Worm (Caenorhabditis elegans) whole organism, midembryonic: ENCODE measurements around the gene pdhk-2.

ENCODE experiments used
- T22C8.4 ChIP-seq: fragments of 200-800 bp; sonication (Bioruptor generic); IDR thresholded peaks from 2 replicates; pipeline ENCODE4 v1.3.6; 2022; ENCODE audit warnings: missing genetic modification characterization, missing compliant biosample characterization
- cog-1 ChIP-seq: sonication (generic microtip); optimal IDR thresholded peaks from 2 replicates; lab custom pipeline; 2016; ENCODE audit warnings: missing genetic modification characterization, missing compliant biosample characterization
- flt-1 ChIP-seq: fragments of 200-800 bp; sonication (Bioruptor generic); IDR thresholded peaks from 2 replicates; pipeline ENCODE4 v1.3.6; 2022; ENCODE audit warnings: missing genetic modification characterization, missing compliant biosample characterization
- klf-2 ChIP-seq: fragments of 200-800 bp; sonication (Bioruptor generic); conservative IDR thresholded peaks from 2 replicates; pipeline ENCODE4 v1.3.6; 2022; ENCODE audit warnings: missing genetic modification reagents, missing genetic modification characterization, missing compliant biosample characterization
- med-1 ChIP-seq: sonication (generic microtip); optimal IDR thresholded peaks from 2 replicates; lab custom pipeline; 2017; ENCODE audit warnings: missing genetic modification characterization, mild to moderate bottlenecking, missing compliant biosample characterization, antibody characterized with exemption, missing genetic modification reagents; ENCODE audit not compliant: insufficient read depth
- ref-1 ChIP-seq: fragments of 200-800 bp; sonication (Bioruptor generic); conservative IDR thresholded peaks from 2 replicates; pipeline ENCODE4 v1.3.6; 2022; ENCODE audit warnings: missing genetic modification reagents, missing genetic modification characterization, missing compliant biosample characterization
- tab-1 ChIP-seq: fragments of 200-800 bp; sonication (Bioruptor generic); IDR thresholded peaks from 2 replicates; pipeline ENCODE4 v1.3.6; 2022; ENCODE audit warnings: missing genetic modification characterization, missing compliant biosample characterization
- ztf-23 ChIP-seq: fragments of 200-800 bp; sonication (Bioruptor generic); IDR thresholded peaks from 2 replicates; pipeline ENCODE4 v1.3.6; 2022; ENCODE audit warnings: missing genetic modification reagents, missing genetic modification characterization, missing compliant biosample characterization
- ztf-29 ChIP-seq: fragments of 200-800 bp; sonication (Bioruptor generic); IDR thresholded peaks from 2 replicates; pipeline ENCODE4 v1.3.6; 2022; ENCODE audit warnings: missing genetic modification reagents, missing genetic modification characterization, missing compliant biosample characterization

Gene pdhk-2

DNA sequence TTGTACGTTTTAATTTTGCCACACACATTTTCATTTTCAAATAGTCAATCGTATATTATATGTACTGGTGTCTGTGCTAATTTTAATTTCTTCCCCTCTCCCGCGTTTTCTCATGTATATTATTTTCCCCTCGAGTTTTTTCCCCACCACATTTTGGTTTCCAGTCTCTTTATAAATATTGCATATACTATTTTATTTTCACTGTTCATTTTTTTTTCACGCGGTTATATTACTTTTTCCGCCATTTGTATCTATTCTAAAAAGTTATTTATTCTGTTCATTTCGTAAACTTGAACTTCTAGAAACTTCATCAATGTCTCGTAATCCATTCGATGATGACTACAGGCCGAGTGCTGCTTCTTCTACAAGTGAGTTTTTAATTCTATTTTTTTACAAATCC is 34.7 kb upstream of the pdhk-2 start, which contains the start of gene snap-29:
snap-29 (plus strand) TSS at position 301 of the 400 bp plus-strand sequence.
- TF ChIP-seq cog-1 (tag; lab: Kevin White, UChicago) (no peak), ztf-29 (GFP tag; lab: Robert Waterston, UW) (no peak), flt-1 (GFP tag; lab: Robert Waterston, UW) (no peak), ztf-23 (GFP tag; lab: Robert Waterston, UW) (no peak), med-1 (GFP tag; lab: Kevin White, UChicago) (no peak), ref-1 (GFP tag; lab: Robert Waterston, UW) (no peak), T22C8.4 (GFP tag; lab: Robert Waterston, UW) (no peak), tab-1 (GFP tag; lab: Robert Waterston, UW) (no peak)

DNA sequence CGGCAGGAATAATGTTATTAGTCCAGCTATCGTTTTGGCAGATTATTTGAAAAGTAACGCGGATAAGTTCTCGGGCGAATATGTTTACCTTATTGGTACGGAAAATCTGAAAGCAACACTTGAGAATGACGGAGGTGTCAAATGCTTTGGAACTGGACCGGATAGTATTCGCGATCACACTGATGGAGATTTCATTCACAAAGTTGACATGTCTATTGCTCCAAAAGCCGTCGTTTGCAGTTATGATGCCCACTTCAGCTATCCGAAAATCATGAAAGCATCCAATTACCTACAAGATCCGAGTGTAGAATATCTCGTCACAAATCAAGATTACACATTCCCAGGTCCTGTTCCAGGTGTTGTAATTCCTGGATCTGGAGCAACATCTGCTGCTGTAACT is 32.2 kb upstream of the pdhk-2 start:
- TF ChIP-seq med-1 (GFP tag; lab: Kevin White, UChicago) (no peak), T22C8.4 (GFP tag; lab: Robert Waterston, UW) (no peak), klf-2 (GFP tag; lab: Robert Waterston, UW) (no peak), flt-1 (GFP tag; lab: Robert Waterston, UW) (no peak), ztf-29 (GFP tag; lab: Robert Waterston, UW) (no peak), ztf-23 (GFP tag; lab: Robert Waterston, UW) (no peak), ref-1 (GFP tag; lab: Robert Waterston, UW) (no peak), cog-1 (tag; lab: Kevin White, UChicago) (no peak), tab-1 (GFP tag; lab: Robert Waterston, UW) (no peak)

DNA sequence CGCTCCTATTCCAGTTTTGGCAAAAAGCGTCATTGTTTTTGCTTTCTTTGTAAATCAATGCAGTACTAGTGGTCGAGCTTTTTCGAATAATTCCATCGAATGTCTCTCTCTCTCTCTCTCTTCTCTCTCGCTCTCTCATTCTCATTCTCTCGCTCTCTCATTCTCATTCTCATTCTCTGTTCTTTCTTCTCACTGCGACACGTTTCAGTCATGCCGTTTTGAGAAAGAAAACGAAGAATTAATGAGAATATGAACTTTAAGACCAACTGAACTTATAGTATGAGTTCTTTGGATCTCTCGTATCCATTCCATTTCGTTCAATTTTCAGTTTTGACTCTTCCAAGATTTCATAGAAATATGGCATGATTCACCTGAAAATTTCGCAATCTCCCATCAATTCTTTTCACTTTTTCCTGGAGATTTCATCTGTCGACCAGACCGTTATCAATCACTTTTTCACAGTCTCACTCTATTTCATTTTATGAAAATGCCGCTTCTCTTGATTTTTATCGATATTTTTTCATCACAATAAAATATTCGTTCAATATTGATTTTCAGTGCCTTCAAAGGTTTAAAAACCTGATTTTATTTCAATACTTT is 31.3 kb upstream of the pdhk-2 start:
- TF ChIP-seq klf-2 (GFP tag; lab: Robert Waterston, UW) (no peak), ztf-29 (GFP tag; lab: Robert Waterston, UW) (no peak), T22C8.4 (GFP tag; lab: Robert Waterston, UW) (no peak), flt-1 (GFP tag; lab: Robert Waterston, UW) (no peak), ref-1 (GFP tag; lab: Robert Waterston, UW) (no peak), med-1 (GFP tag; lab: Kevin White, UChicago) (no peak), ztf-23 (GFP tag; lab: Robert Waterston, UW) (no peak), tab-1 (GFP tag; lab: Robert Waterston, UW) (no peak), cog-1 (tag; lab: Kevin White, UChicago) (no peak)

DNA sequence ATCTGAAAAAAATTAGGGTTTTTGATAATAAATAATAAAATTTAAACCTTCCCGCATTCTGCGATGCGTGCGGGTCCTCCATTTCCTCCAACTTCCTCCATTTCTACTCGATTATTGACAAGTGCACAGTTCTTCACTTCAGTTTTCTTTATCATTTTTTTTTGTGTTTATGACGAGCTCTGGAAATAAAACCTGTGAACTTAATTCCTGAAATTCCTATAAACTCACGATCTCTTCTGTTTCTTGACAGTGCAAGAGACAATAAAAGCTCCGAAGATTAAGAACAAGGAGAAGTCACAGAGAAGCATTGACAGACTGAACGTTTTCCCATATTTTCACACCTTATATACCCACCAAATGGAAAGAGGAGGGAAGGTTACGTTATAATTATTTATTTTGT is 30.6 kb upstream of the pdhk-2 start, which contains the start of gene K02D10.3:
K02D10.3 (minus strand) TSS at position 101 of the 400 bp plus-strand sequence.
- TF ChIP-seq T22C8.4 (GFP tag; lab: Robert Waterston, UW) (no peak), flt-1 (GFP tag; lab: Robert Waterston, UW) (no peak), ztf-29 (GFP tag; lab: Robert Waterston, UW) (no peak), ref-1 (GFP tag; lab: Robert Waterston, UW) (no peak), klf-2 (GFP tag; lab: Robert Waterston, UW) (no peak), cog-1 (tag; lab: Kevin White, UChicago) (no peak), ztf-23 (GFP tag; lab: Robert Waterston, UW) (no peak), med-1 (GFP tag; lab: Kevin White, UChicago) (no peak), tab-1 (GFP tag; lab: Robert Waterston, UW) (no peak)

DNA sequence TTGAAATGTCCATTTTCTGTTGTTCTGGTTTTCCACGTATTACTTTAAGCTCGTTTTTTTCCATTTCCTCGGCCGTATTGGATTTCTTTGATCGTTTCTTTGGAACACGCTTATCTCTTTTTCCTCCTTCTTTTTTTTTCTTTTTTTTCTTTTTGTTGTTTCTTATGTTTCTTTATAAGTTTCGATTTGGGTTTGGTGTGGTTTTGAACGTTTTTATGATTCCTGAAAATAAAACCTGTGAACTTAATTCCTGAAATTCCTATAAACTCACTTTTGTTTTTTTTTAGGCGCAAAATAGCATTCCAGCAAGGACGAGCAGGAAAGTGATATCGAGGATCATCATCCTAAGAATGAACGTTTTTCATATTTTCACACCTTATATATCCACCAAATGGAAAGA is 29.9 kb upstream of the pdhk-2 start, which contains the start of gene K02D10.2:
K02D10.2 (minus strand) TSS at position 101 of the 400 bp plus-strand sequence.
- TF ChIP-seq ref-1 (GFP tag; lab: Robert Waterston, UW) (no peak), ztf-29 (GFP tag; lab: Robert Waterston, UW) (no peak), T22C8.4 (GFP tag; lab: Robert Waterston, UW) (no peak), med-1 (GFP tag; lab: Kevin White, UChicago) (no peak), cog-1 (tag; lab: Kevin White, UChicago) (no peak), flt-1 (GFP tag; lab: Robert Waterston, UW) (no peak), ztf-23 (GFP tag; lab: Robert Waterston, UW) (no peak), tab-1 (GFP tag; lab: Robert Waterston, UW) (no peak), klf-2 (GFP tag; lab: Robert Waterston, UW) (no peak)

DNA sequence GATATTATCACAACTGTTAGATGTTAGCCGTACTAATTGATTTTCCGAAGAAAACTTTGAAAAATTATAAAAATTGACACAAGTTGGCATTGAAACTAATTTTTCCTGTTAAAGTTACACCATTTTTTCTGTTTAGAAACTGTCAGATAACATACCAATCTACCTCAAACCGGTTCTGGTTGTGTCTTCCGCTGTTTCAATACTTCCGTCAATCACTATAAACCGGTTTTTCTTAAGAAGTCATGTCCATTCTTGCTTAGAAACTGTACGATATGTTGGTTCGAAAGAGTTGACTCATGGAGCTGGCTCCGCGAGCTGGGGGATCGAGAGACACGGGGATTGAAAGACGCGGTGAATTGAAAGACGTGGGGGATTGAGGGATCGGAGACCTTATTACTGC is 29.0 kb upstream of the pdhk-2 start:
- no peak for TF ChIP-seq tab-1 (GFP tag; lab: Robert Waterston, UW)
- no peak for TF ChIP-seq T22C8.4 (GFP tag; lab: Robert Waterston, UW)
- no peak for TF ChIP-seq ztf-23 (GFP tag; lab: Robert Waterston, UW)
- TF ChIP-seq ztf-29 (GFP tag; lab: Robert Waterston, UW): no peak
- TF ChIP-seq med-1 (GFP tag; lab: Kevin White, UChicago): no peak
- no peak for TF ChIP-seq klf-2 (GFP tag; lab: Robert Waterston, UW)
- no peak for TF ChIP-seq ref-1 (GFP tag; lab: Robert Waterston, UW)
- no peak for TF ChIP-seq cog-1 (tag; lab: Kevin White, UChicago)
- TF ChIP-seq flt-1 (GFP tag; lab: Robert Waterston, UW): no peak

DNA sequence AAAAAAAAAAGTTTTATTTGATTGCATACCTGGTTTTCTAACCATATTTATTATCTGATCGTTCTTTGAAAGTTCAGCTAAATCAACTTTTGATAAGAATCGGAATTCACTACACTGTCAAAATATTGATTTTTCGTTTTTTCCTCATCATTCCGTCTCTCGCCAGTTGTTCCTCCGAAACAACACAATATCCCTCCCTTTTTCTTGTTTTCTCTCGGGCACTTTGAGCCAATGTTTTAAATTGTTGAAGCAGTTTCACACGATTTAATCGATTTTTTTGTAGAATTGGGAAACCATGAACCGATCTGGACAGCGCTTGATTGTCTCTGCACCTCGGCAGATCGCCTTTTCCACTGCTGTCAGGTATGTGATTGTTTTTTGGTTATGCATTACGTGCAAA is 28.0 kb upstream of the pdhk-2 start, which contains the start of gene K02D10.1:
K02D10.1 (plus strand) TSS at position 284 of the 400 bp plus-strand sequence.
- TF ChIP-seq ref-1 (GFP tag; lab: Robert Waterston, UW) (no peak), T22C8.4 (GFP tag; lab: Robert Waterston, UW) (peak; percentile 50; the same call in 1 of the 2 replicates)

DNA sequence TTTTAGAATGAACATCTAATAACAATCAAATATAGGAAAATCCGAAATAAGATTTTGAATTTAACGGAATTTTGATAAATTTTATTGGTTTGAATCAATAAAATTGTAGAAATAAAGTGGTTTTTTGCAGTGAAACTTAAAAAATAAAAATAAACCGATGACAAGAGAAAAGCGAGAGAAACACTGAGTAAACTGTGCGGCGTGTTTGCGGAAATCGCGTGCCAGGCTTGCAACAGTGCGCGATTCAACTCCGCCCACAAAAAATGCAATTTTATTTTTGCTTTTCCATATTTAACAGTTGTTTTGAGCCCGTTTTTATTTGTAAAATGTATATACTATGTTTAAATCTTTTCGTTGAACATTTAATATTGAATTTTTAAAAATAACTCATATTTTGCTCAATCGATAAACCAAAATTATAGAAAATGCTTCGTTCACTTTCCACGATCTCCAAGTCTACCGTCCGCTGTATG is 26.7 kb upstream of the pdhk-2 start, which contains the start of gene mtss-1:
mtss-1 (plus strand) TSS at position 423 of the 473 bp plus-strand sequence.
- TF ChIP-seq ztf-29 (GFP tag; lab: Robert Waterston, UW) (peak; percentile 75), klf-2 (GFP tag; lab: Robert Waterston, UW) (peak; percentile 76), ref-1 (GFP tag; lab: Robert Waterston, UW) (no peak), flt-1 (GFP tag; lab: Robert Waterston, UW) (peak; percentile 90), T22C8.4 (GFP tag; lab: Robert Waterston, UW) (peak; percentile 71), ztf-23 (GFP tag; lab: Robert Waterston, UW) (peak; percentile 88), med-1 (GFP tag; lab: Kevin White, UChicago) (peak; percentile 94), cog-1 (tag; lab: Kevin White, UChicago) (peak; percentile 71), tab-1 (GFP tag; lab: Robert Waterston, UW) (peak; percentile 87)
